Worm (Caenorhabditis elegans): ENCODE data around the gene F56F10.1.

F56F10.1 gene

DNA sequence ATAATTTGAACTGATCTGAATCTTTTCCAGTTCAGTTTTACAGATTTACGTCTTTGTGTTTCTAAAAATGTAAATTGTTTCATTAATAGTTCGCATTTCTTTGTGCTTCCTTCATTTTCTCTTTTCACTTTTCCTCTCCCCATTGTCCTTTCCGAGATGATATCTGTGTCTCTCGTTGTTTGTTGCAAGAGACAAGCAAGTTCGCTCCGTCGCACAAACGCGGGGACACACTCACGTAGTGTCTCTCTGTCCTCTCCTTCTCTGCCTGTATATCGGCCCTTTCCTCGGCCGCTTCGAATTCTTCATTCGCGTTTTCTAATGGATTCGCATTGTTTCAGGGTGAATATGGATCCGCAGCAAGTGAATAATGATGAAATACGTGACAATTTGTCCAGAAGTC is 4.5 kb downstream of the F56F10.1 start, which contains the start of gene ZC13.1 (continued):
- TF ChIP-seq daf-19 (GFP tag; conservative IDR thresholded peaks at IDR 0.05) (no peak), dve-1 (tag; optimal IDR thresholded peaks at IDR 0.05; ENCODE audit: insufficient read depth) (no peak), nhr-111 (GFP tag; optimal IDR thresholded peaks at IDR 0.05) (no peak), zfp-2 (tag; optimal IDR thresholded peaks at IDR 0.05) (no peak), fkh-10 (GFP tag; optimal IDR thresholded peaks at IDR 0.05) (peak; percentile 66), ceh-20 (GFP tag; IDR thresholded peaks at IDR 0.05) (no peak), zag-1 (tag; optimal IDR thresholded peaks at IDR 0.05) (no peak), ceh-62 (tag; optimal IDR thresholded peaks at IDR 0.05) (no peak), lim-7 (GFP tag; IDR thresholded peaks at IDR 0.05) (0 out of 2 replicates have a peak, but pooled peaks have one; percentile 39), T26A8.4 (GFP tag; IDR thresholded peaks at IDR 0.05) (no peak), daf-16 (GFP tag; optimal IDR thresholded peaks at IDR 0.05) (no peak), daf-16 (tag; optimal IDR thresholded peaks at IDR 0.05) (peak; percentile 64), lir-3 (tag; optimal IDR thresholded peaks at IDR 0.05) (no peak), mes-2 (tag; optimal IDR thresholded peaks at IDR 0.05; ENCODE audit: poor library complexity, severe bottlenecking) (peak; percentile 81), unc-39 (tag; optimal IDR thresholded peaks at IDR 0.05) (no peak), T20F7.1 (GFP tag; optimal IDR thresholded peaks at IDR 0.05) (peak; percentile 1), spr-3 (GFP tag; optimal IDR thresholded peaks at IDR 0.05) (no peak), F44E2.7 (GFP tag; IDR thresholded peaks at IDR 0.05) (no peak), nhr-42 (GFP tag; IDR thresholded peaks at IDR 0.05) (no peak), F37D6.2 (tag; optimal IDR thresholded peaks at IDR 0.05) (no peak), mdl-1 (tag; optimal IDR thresholded peaks at IDR 0.05) (peak in 1 of 2 experiments; percentile 45), hlh-30 (tag; optimal IDR thresholded peaks at IDR 0.05; ENCODE audit: insufficient read depth) (peak; percentile 50), ZK337.2 (GFP tag; IDR thresholded peaks at IDR 0.05) (no peak), saeg-2 (GFP tag; IDR thresholded peaks at IDR 0.05) (no peak), nhr-102 (tag; optimal IDR thresholded peaks at IDR 0.05) (no peak), tra-1 (GFP tag; IDR thresholded peaks at IDR 0.05) (no peak), daf-12 (tag; optimal IDR thresholded peaks at IDR 0.05) (no peak), ama-1 (optimal IDR thresholded peaks at IDR 0.05) (peak; percentile 35), egl-43 (GFP tag; IDR thresholded peaks at IDR 0.05) (0 out of 2 replicates have a peak, but pooled peaks have one; percentile 5), php-3 (GFP tag; IDR thresholded peaks at IDR 0.05) (no peak), nhr-237 (tag; optimal IDR thresholded peaks at IDR 0.05) (no peak), nhr-28 (tag; optimal IDR thresholded peaks at IDR 0.05) (peak; percentile 84), nhr-6 (tag; optimal IDR thresholded peaks at IDR 0.05) (no peak), sdz-12 (GFP tag; optimal IDR thresholded peaks at IDR 0.05) (no peak), snpc-4 (tag; optimal IDR thresholded peaks at IDR 0.05) (no peak), rbr-2 (tag; optimal IDR thresholded peaks at IDR 0.05) (peak; percentile 61), D1046.2 (GFP tag; IDR thresholded peaks at IDR 0.05) (no peak), nhr-25 (tag; optimal IDR thresholded peaks at IDR 0.05; ENCODE audit: borderline replicate concordance, insufficient read depth) (no peak), mdt-29 (GFP tag; IDR thresholded peaks at IDR 0.05) (no peak), lin-29 (GFP tag; IDR thresholded peaks at IDR 0.05) (no peak), F10B5.3 (tag; optimal IDR thresholded peaks at IDR 0.05) (no peak), Y5F2A.4 (GFP tag; optimal IDR thresholded peaks at IDR 0.05) (no peak), unc-130 (GFP tag; optimal IDR thresholded peaks at IDR 0.05) (no peak), F26F4.8 (GFP tag; conservative IDR thresholded peaks at IDR 0.05) (no peak), madf-5 (GFP tag; IDR thresholded peaks at IDR 0.05) (no peak), aly-2 (tag; optimal IDR thresholded peaks at IDR 0.05) (no peak), duxl-1 (tag; optimal IDR thresholded peaks at IDR 0.05; ENCODE audit: poor library complexity) (no peak), aha-1 (tag) (peak; percentile 99), attf-4 (tag; optimal IDR thresholded peaks at IDR 0.05) (no peak), pha-4 (GFP tag; IDR thresholded peaks at IDR 0.05) (no peak), pha-4 (tag; optimal IDR thresholded peaks at IDR 0.05) (peak; percentile 38), lin-38 (GFP tag; IDR thresholded peaks at IDR 0.05) (peak; percentile 89)

All from whole organism, L4 larva.